Fruit fly (Drosophila melanogaster) whole organism, embryonic: ENCODE results near the gene His3.3A.

ENCODE experiments used
- Abd-B ChIP-seq: fragments of 200-800 bp; sonication (Bioruptor generic); optimal IDR thresholded peaks from 2 replicates; lab custom pipeline; 2018; ENCODE audit warnings: missing biosample characterization, mild to moderate bottlenecking, missing genetic modification characterization, moderate library complexity
- Asciz ChIP-seq: fragments of 200-800 bp; sonication (Bioruptor generic); optimal IDR thresholded peaks from 2 replicates; lab custom pipeline; 2017; ENCODE audit warnings: missing biosample characterization, mild to moderate bottlenecking, missing genetic modification characterization, missing genetic modification reagents
- Atf3 ChIP-seq: fragments of 200-800 bp; sonication (Bioruptor generic); optimal IDR thresholded peaks from 3 replicates; lab custom pipeline; 2016; ENCODE audit warnings: missing biosample characterization, missing genetic modification characterization
- Awh ChIP-seq: fragments of 200-800 bp; sonication (Bioruptor generic); IDR thresholded peaks from 2 replicates; pipeline ENCODE4, ENCODE4 v1.3.6; 2022; ENCODE audit warnings: missing biosample characterization, missing genetic modification characterization
- B-H1 ChIP-seq: fragments of 200-800 bp; sonication (Bioruptor generic); IDR thresholded peaks from 3 replicates; pipeline ENCODE4 v1.3.6; 2022; ENCODE audit warnings: missing biosample characterization, missing genetic modification characterization
- CG10321 ChIP-seq: fragments of 200-800 bp; sonication (Bioruptor generic); IDR thresholded peaks from 2 replicates; pipeline ENCODE4 v1.3.6; 2022; ENCODE audit warnings: missing biosample characterization, missing genetic modification characterization
- CG10462 ChIP-seq: fragments of 200-800 bp; sonication (Bioruptor generic); optimal IDR thresholded peaks from 2 replicates; lab custom pipeline; 2016; ENCODE audit warnings: missing biosample characterization, missing genetic modification characterization
- CG10979 ChIP-seq: fragments of 200-800 bp; sonication (Bioruptor generic); optimal IDR thresholded peaks from 2 replicates; lab custom pipeline; 2018; ENCODE audit warnings: missing biosample characterization, mild to moderate bottlenecking, missing genetic modification characterization, moderate library complexity
- CG12219 ChIP-seq: fragments of 200-800 bp; sonication (Bioruptor generic); optimal IDR thresholded peaks from 3 replicates; lab custom pipeline; 2018; ENCODE audit warnings: missing biosample characterization, mild to moderate bottlenecking, missing genetic modification characterization
- CG14050 ChIP-seq: fragments of 200-800 bp; sonication (Bioruptor generic); IDR thresholded peaks from 3 replicates; pipeline ENCODE4 v1.3.6; 2022; ENCODE audit warnings: missing biosample characterization, missing genetic modification characterization
- CG14860 ChIP-seq: fragments of 200-800 bp; sonication (Bioruptor generic); IDR thresholded peaks from 3 replicates; pipeline ENCODE4 v1.3.6; 2022; ENCODE audit warnings: missing biosample characterization, missing genetic modification characterization; ENCODE audit not compliant: partially characterized antibody
- CG15073 ChIP-seq: fragments of 200-800 bp; sonication (Bioruptor generic); optimal IDR thresholded peaks from 2 replicates; lab custom pipeline; 2016; ENCODE audit warnings: missing biosample characterization, missing genetic modification characterization
- CG1529 ChIP-seq: fragments of 200-800 bp; sonication (Bioruptor generic); optimal IDR thresholded peaks from 3 replicates; lab custom pipeline; 2018; ENCODE audit warnings: missing biosample characterization, missing genetic modification characterization
- CG15479 ChIP-seq: fragments of 200-800 bp; sonication (Bioruptor generic); optimal IDR thresholded peaks from 3 replicates; lab custom pipeline; 2019; ENCODE audit warnings: missing biosample characterization, mild to moderate bottlenecking, missing genetic modification characterization, moderate library complexity
- CG15601 ChIP-seq: fragments of 200-800 bp; sonication (Bioruptor generic); optimal IDR thresholded peaks from 3 replicates; lab custom pipeline; 2019; ENCODE audit warnings: missing biosample characterization, mild to moderate bottlenecking, missing genetic modification characterization, moderate library complexity
- CG17385 ChIP-seq: fragments of 200-800 bp; sonication (Bioruptor generic); optimal IDR thresholded peaks from 3 replicates; lab custom pipeline; 2018; ENCODE audit warnings: missing biosample characterization, mild to moderate bottlenecking, missing genetic modification characterization
- CG17829 ChIP-seq: fragments of 200-800 bp; optimal IDR thresholded peaks from 2 replicates; lab custom pipeline; 2019; ENCODE audit warnings: missing biosample characterization, mild to moderate bottlenecking, missing genetic modification characterization, moderate library complexity
- CG1792 ChIP-seq: fragments of 200-800 bp; sonication (Bioruptor generic); optimal IDR thresholded peaks from 2 replicates; lab custom pipeline; 2016; ENCODE audit warnings: missing biosample characterization, missing genetic modification characterization
- CG18619 ChIP-seq: fragments of 200-800 bp; sonication (Bioruptor generic); optimal IDR thresholded peaks from 3 replicates; lab custom pipeline; 2017; ENCODE audit warnings: missing biosample characterization, mild to moderate bottlenecking, missing genetic modification characterization
- CG18764 ChIP-seq: fragments of 200-800 bp; sonication (Bioruptor generic); optimal IDR thresholded peaks from 3 replicates; lab custom pipeline; 2016; ENCODE audit warnings: missing biosample characterization, missing genetic modification characterization
- CG2678 ChIP-seq: fragments of 200-800 bp; sonication (Bioruptor generic); optimal IDR thresholded peaks from 3 replicates; lab custom pipeline; 2019; ENCODE audit warnings: missing biosample characterization, mild to moderate bottlenecking, missing genetic modification characterization, moderate library complexity
- CG2889 ChIP-seq: fragments of 200-800 bp; sonication (Bioruptor generic); IDR thresholded peaks from 3 replicates; pipeline ENCODE4 v1.3.6; 2022; ENCODE audit warnings: missing biosample characterization, missing genetic modification characterization
- CG32772 ChIP-seq: fragments of 200-800 bp; sonication (Bioruptor generic); IDR thresholded peaks from 2 replicates; pipeline ENCODE4 v1.3.6; 2022; ENCODE audit warnings: missing biosample characterization, missing genetic modification characterization
- CG3281 ChIP-seq: fragments of 200-800 bp; sonication (Bioruptor generic); optimal IDR thresholded peaks from 3 replicates; lab custom pipeline; 2017; ENCODE audit warnings: missing biosample characterization, mild to moderate bottlenecking, missing genetic modification characterization
- CG4328 ChIP-seq: fragments of 200-800 bp; sonication (Bioruptor generic); optimal IDR thresholded peaks from 3 replicates; lab custom pipeline; 2017; ENCODE audit warnings: missing biosample characterization, missing genetic modification reagents, missing genetic modification characterization
- CG4730 ChIP-seq: fragments of 200-800 bp; sonication (Bioruptor generic); IDR thresholded peaks from 2 replicates; pipeline ENCODE4 v1.3.6; 2022; ENCODE audit warnings: missing biosample characterization, missing genetic modification characterization
- CG4820 ChIP-seq: fragments of 200-800 bp; sonication (Bioruptor generic); optimal IDR thresholded peaks from 3 replicates; lab custom pipeline; 2016; ENCODE audit warnings: missing biosample characterization, missing genetic modification characterization
- CG6654 ChIP-seq: fragments of 200-800 bp; sonication (Bioruptor generic); optimal IDR thresholded peaks from 2 replicates; lab custom pipeline; 2017; ENCODE audit warnings: missing biosample characterization, mild to moderate bottlenecking, missing genetic modification characterization
- CG8359 ChIP-seq: fragments of 200-800 bp; sonication (Bioruptor generic); optimal IDR thresholded peaks from 2 replicates; lab custom pipeline; 2017; ENCODE audit warnings: missing biosample characterization, mild to moderate bottlenecking, missing genetic modification characterization, borderline replicate concordance
- CG9727 ChIP-seq: fragments of 200-800 bp; sonication (Bioruptor generic); optimal IDR thresholded peaks from 3 replicates; lab custom pipeline; 2017; ENCODE audit warnings: missing biosample characterization, mild to moderate bottlenecking, missing genetic modification characterization
- CoRest ChIP-seq: fragments of 200-800 bp; sonication (Bioruptor generic); optimal IDR thresholded peaks from 3 replicates; lab custom pipeline; 2018; ENCODE audit warnings: missing biosample characterization, mild to moderate bottlenecking, missing genetic modification characterization, moderate library complexity
- Gug ChIP-seq: fragments of 200-800 bp; sonication (Bioruptor generic); IDR thresholded peaks from 4 replicates; pipeline ENCODE4 v1.3.6; 2022; ENCODE audit warnings: missing biosample characterization, missing genetic modification characterization
- Ptx1 ChIP-seq: fragments of 200-800 bp; sonication (Bioruptor generic); IDR thresholded peaks from 2 replicates; pipeline ENCODE4 v1.3.6; 2022; ENCODE audit warnings: missing biosample characterization, missing genetic modification characterization
- Sox100B ChIP-seq: fragments of 200-800 bp; sonication (Bioruptor generic); optimal IDR thresholded peaks from 3 replicates; lab custom pipeline; 2018; ENCODE audit warnings: missing biosample characterization, mild to moderate bottlenecking, missing genetic modification characterization
- Spps ChIP-seq: fragments of 200-800 bp; sonication (Bioruptor generic); optimal IDR thresholded peaks from 2 replicates; lab custom pipeline; 2018; ENCODE audit warnings: missing biosample characterization, mild to moderate bottlenecking, missing genetic modification characterization
- YL-1 ChIP-seq: fragments of 200-800 bp; sonication (Bioruptor generic); optimal IDR thresholded peaks from 3 replicates; lab custom pipeline; 2017; ENCODE audit warnings: missing biosample characterization, mild to moderate bottlenecking, missing genetic modification characterization
- ap ChIP-seq: fragments of 200-800 bp; sonication (Bioruptor generic); IDR thresholded peaks from 2 replicates; pipeline ENCODE4 v1.3.6; 2022; ENCODE audit warnings: missing biosample characterization, missing genetic modification characterization
- ara ChIP-seq: fragments of 200-800 bp; sonication (Bioruptor generic); IDR thresholded peaks from 2 replicates; pipeline ENCODE4 v1.3.6; 2022; ENCODE audit warnings: missing biosample characterization, missing genetic modification characterization
- ato ChIP-seq: fragments of 200-800 bp; sonication (Bioruptor generic); IDR thresholded peaks from 2 replicates; pipeline ENCODE4 v1.3.6; 2022; ENCODE audit warnings: missing biosample characterization, missing genetic modification characterization; ENCODE audit not compliant: partially characterized antibody
- chm ChIP-seq: fragments of 200-800 bp; sonication (Bioruptor generic); IDR thresholded peaks from 2 replicates; pipeline ENCODE4 v1.3.6; 2022; ENCODE audit warnings: missing biosample characterization, missing genetic modification characterization
- croc ChIP-seq: fragments of 200-800 bp; sonication (Bioruptor generic); conservative IDR thresholded peaks from 3 replicates; pipeline ENCODE4 v1.3.6; 2022; ENCODE audit warnings: missing biosample characterization, missing genetic modification characterization
- disco-r ChIP-seq: fragments of 200-800 bp; sonication (Bioruptor generic); optimal IDR thresholded peaks from 2 replicates; lab custom pipeline; 2016; ENCODE audit warnings: missing biosample characterization, missing genetic modification characterization
- dysf ChIP-seq: fragments of 200-800 bp; sonication (Bioruptor generic); IDR thresholded peaks from 3 replicates; pipeline ENCODE4 v1.3.6; 2022; ENCODE audit warnings: missing biosample characterization, missing genetic modification characterization
- ems ChIP-seq: fragments of 200-800 bp; sonication (Bioruptor generic); optimal IDR thresholded peaks from 3 replicates; lab custom pipeline; 2016; ENCODE audit warnings: missing biosample characterization, missing genetic modification characterization
- pb ChIP-seq: fragments of 200-800 bp; sonication (Bioruptor generic); optimal IDR thresholded peaks from 3 replicates; lab custom pipeline; 2016; ENCODE audit warnings: missing biosample characterization, missing genetic modification characterization
- sob ChIP-seq: fragments of 200-800 bp; sonication (Bioruptor generic); IDR thresholded peaks from 2 replicates; pipeline ENCODE4 v1.3.6; 2022; ENCODE audit warnings: missing biosample characterization, missing genetic modification characterization
- sug ChIP-seq: fragments of 200-800 bp; optimal IDR thresholded peaks from 2 replicates; lab custom pipeline; 2019; ENCODE audit warnings: missing biosample characterization, mild to moderate bottlenecking, missing genetic modification characterization, moderate library complexity
- usp ChIP-seq: fragments of >200 bp; optimal IDR thresholded peaks from 2 replicates; lab custom pipeline; 2017; ENCODE audit warnings: missing biosample characterization, missing genetic modification characterization
- vvl ChIP-seq: fragments of 200-800 bp; sonication (Bioruptor generic); IDR thresholded peaks from 2 replicates; pipeline ENCODE4 v1.3.6; 2022; ENCODE audit warnings: missing biosample characterization, missing genetic modification characterization
- zen2 ChIP-seq: fragments of 200-800 bp; sonication (Bioruptor generic); IDR thresholded peaks from 3 replicates; pipeline ENCODE4 v1.3.6; 2022; ENCODE audit warnings: missing biosample characterization, missing genetic modification characterization; ENCODE audit not compliant: partially characterized antibody

Gene His3.3A

DNA sequence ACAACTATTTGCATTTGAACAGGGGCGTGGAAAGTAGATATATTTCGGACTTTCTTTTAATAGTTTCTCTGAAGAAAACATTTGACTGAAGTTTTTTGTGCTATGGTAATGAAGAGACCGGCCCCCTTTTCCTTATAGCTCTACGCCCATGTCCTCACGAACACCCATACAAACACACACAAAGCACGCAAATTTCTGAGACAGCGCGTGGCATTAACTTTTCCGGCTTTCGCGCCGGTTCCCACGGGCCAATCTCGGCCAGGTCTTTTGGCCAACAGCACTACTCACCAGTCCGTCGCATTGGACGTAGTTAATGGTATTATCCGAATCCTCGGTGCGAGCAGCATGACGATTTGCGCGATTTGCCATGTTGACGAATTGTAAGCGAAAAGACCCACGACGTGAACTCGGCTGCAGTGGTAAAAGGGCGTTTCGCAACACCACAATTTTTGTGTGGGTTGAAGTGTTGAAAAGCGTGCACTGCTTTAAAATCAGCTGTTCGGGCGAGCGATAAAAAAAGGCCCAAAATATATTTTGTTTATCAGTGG lies 2.4 kb upstream of the His3.3A start, which contains the start of gene senju (continued):
- peak; percentile 64 for TF ChIP-seq CG4820 (GFP tag; lab: Kevin White, UChicago)
- peak; percentile 16 for TF ChIP-seq Abd-B (GFP tag; lab: Kevin White, UChicago)
- peak; percentile 99 for TF ChIP-seq YL-1 (GFP tag; lab: Kevin White, UChicago)
- TF ChIP-seq pb (GFP tag; lab: Kevin White, UChicago): peak; percentile 79
- peak; percentile 87 for TF ChIP-seq CG18619 (GFP tag; lab: Kevin White, UChicago)
- peak; percentile 69 for TF ChIP-seq Sox100B
- peak; percentile 27; the same call in 1 of the 3 replicates for TF ChIP-seq croc (GFP tag; lab: Robert Waterston, UW)
- TF ChIP-seq CG10462 (GFP tag; lab: Kevin White, UChicago): peak; percentile 82
- peak; percentile 94 for TF ChIP-seq CG15479 (GFP tag; lab: Kevin White, UChicago)
- peak; percentile 45 for TF ChIP-seq CG15601
- TF ChIP-seq CG1792 (GFP tag; lab: Kevin White, UChicago): peak; percentile 60
- TF ChIP-seq CG17829: peak; percentile 63
- TF ChIP-seq Awh: peak; percentile 83
- peak; percentile 81 for TF ChIP-seq Gug
- TF ChIP-seq CG17385: peak; percentile 83
- peak; percentile 84 for TF ChIP-seq sob (GFP tag; lab: Robert Waterston, UW)
- peak; percentile 83 for TF ChIP-seq CG2678 (tag; lab: Kevin White, UChicago)
- peak; percentile 63 for TF ChIP-seq CG8359 (GFP tag; lab: Kevin White, UChicago)
- TF ChIP-seq sug: peak; percentile 85
- TF ChIP-seq CG1529 (GFP tag; lab: Kevin White, UChicago): peak; percentile 72
- peak; percentile 78 for TF ChIP-seq CG3281 (GFP tag; lab: Kevin White, UChicago)
- peak; percentile 84 for TF ChIP-seq Ptx1 (GFP tag; lab: Robert Waterston, UW)
- peak; percentile 80 for TF ChIP-seq ems (GFP tag; lab: Kevin White, UChicago)
- no peak for TF ChIP-seq CG15073 (GFP tag; lab: Kevin White, UChicago)
- peak; percentile 79 for TF ChIP-seq ara (GFP tag; lab: Robert Waterston, UW)
- peak; percentile 74 for TF ChIP-seq CG18764 (GFP tag; lab: Kevin White, UChicago)
- TF ChIP-seq B-H1 (GFP tag; lab: Robert Waterston, UW): peak; percentile 73
- TF ChIP-seq usp: no peak
- TF ChIP-seq ap (GFP tag; lab: Robert Waterston, UW): peak; percentile 75; the same call in 1 of the 2 replicates
- peak; percentile 66 for TF ChIP-seq ato (GFP tag; lab: Robert Waterston, UW)
- peak; percentile 65 for TF ChIP-seq CG14050 (GFP tag; lab: Robert Waterston, UW)
- peak; percentile 60 for TF ChIP-seq CG32772 (GFP tag; lab: Robert Waterston, UW)
- peak; percentile 83 for TF ChIP-seq CG4328 (GFP tag; lab: Kevin White, UChicago)
- peak; percentile 46 for TF ChIP-seq Spps (tag; lab: Kevin White, UChicago)
- peak; percentile 96 for TF ChIP-seq vvl
- TF ChIP-seq CG4730 (GFP tag; lab: Robert Waterston, UW): peak; percentile 57
- peak; percentile 89 for TF ChIP-seq dysf
- peak; percentile 89 for TF ChIP-seq CG9727
- 0 out of 2 replicates have a peak, but pooled peaks have one; percentile 32 for TF ChIP-seq CG10321 (GFP tag; lab: Robert Waterston, UW)
- TF ChIP-seq CG6654 (GFP tag; lab: Kevin White, UChicago): peak; percentile 60
- peak; percentile 71 for TF ChIP-seq CG12219
- peak; percentile 69 for TF ChIP-seq CoRest (tag; lab: Kevin White, UChicago)
- no peak for TF ChIP-seq zen2 (GFP tag; lab: Robert Waterston, UW)
- TF ChIP-seq Asciz: peak; percentile 74
- peak; percentile 74 for TF ChIP-seq Atf3 (GFP tag; lab: Kevin White, UChicago)
- peak; percentile 87 for TF ChIP-seq chm (GFP tag; lab: Robert Waterston, UW)
- peak; percentile 64 for TF ChIP-seq disco-r (GFP tag; lab: Kevin White, UChicago)
- peak; percentile 47; the same call in 1 of the 3 replicates for TF ChIP-seq CG14860 (GFP tag; lab: Robert Waterston, UW)
- TF ChIP-seq CG2889 (GFP tag; lab: Robert Waterston, UW): peak; percentile 71
- TF ChIP-seq CG10979 (tag; lab: Kevin White, UChicago): peak; percentile 76
